Fruit fly (Drosophila melanogaster): Measurements from ENCODE around the gene Graf.
A peak's percentile ranks its signal among the peaks of the same experiment; 100 is the strongest.

Graf gene

dm6 chrX:15760447-15761297 lies at the start of gene Graf, which contains the start of gene mRpL3:
Graf (minus strand) TSS chrX:15760733.
mRpL3 (plus strand) TSS chrX:15761248.
- TF ChIP-seq prd (optimal IDR thresholded peaks at IDR 0.05) (no peak), prd (GFP tag; IDR thresholded peaks at IDR 0.05) (no peak), CG2116 (GFP tag; optimal IDR thresholded peaks at IDR 0.05) (peak; percentile 47), Antp (GFP tag; optimal IDR thresholded peaks at IDR 0.05) (no peak), CG3726 (GFP tag; IDR thresholded peaks at IDR 0.05) (no peak), CG15601 (tag; optimal IDR thresholded peaks at IDR 0.05) (no peak), E2f2 (GFP tag; IDR thresholded peaks at IDR 0.05) (no peak), eve (GFP tag; optimal IDR thresholded peaks at IDR 0.05) (no peak), klu (GFP tag; IDR thresholded peaks at IDR 0.05) (no peak), CHES-1-like (GFP tag; optimal IDR thresholded peaks at IDR 0.05) (peak; percentile 20), CG8924 (tag; optimal IDR thresholded peaks at IDR 0.05) (peak; percentile 30), Dref (GFP tag; IDR thresholded peaks at IDR 0.05) (peak; percentile 93), disco-r (GFP tag; optimal IDR thresholded peaks at IDR 0.05) (no peak), Eip74EF (GFP tag; optimal IDR thresholded peaks at IDR 0.05) (no peak), jigr1 (GFP tag; IDR thresholded peaks at IDR 0.05) (no peak), CG15479 (GFP tag; optimal IDR thresholded peaks at IDR 0.05) (no peak), ewg (GFP tag; optimal IDR thresholded peaks at IDR 0.05) (no peak), crol (GFP tag; IDR thresholded peaks at IDR 0.05) (no peak), CG2129 (GFP tag; IDR thresholded peaks at IDR 0.05; ENCODE audit: partially characterized antibody) (peak; percentile 81), Hsf (GFP tag; optimal IDR thresholded peaks at IDR 0.05) (peak; percentile 20), CG8089 (GFP tag; optimal IDR thresholded peaks at IDR 0.05) (no peak), shn (GFP tag; optimal IDR thresholded peaks at IDR 0.05) (no peak), hkb (optimal IDR thresholded peaks at IDR 0.05) (no peak), hkb (GFP tag; IDR thresholded peaks at IDR 0.05) (no peak), Trl (optimal IDR thresholded peaks at IDR 0.05) (no peak), Trl (GFP tag; optimal IDR thresholded peaks at IDR 0.05) (no peak), sens-2 (GFP tag; IDR thresholded peaks at IDR 0.05) (no peak), pan (optimal IDR thresholded peaks at IDR 0.05) (no peak), pan (GFP tag; optimal IDR thresholded peaks at IDR 0.05 in 1 of 2, IDR thresholded peaks at IDR 0.05 in 1 of 2) (no peak), dimm (GFP tag; IDR thresholded peaks at IDR 0.05) (no peak), hth (optimal IDR thresholded peaks at IDR 0.05) (no peak), Med (GFP tag) (peak; percentile 48), CG17328 (GFP tag; IDR thresholded peaks at IDR 0.05) (no peak), HLH4C (GFP tag; IDR thresholded peaks at IDR 0.05; ENCODE audit: partially characterized antibody) (peak; percentile 91), grau (tag; optimal IDR thresholded peaks at IDR 0.05) (no peak), emc (GFP tag; optimal IDR thresholded peaks at IDR 0.05) (no peak), p53 (GFP tag; optimal IDR thresholded peaks at IDR 0.05) (no peak), phol (tag; optimal IDR thresholded peaks at IDR 0.05) (peak; percentile 12), exex (tag; optimal IDR thresholded peaks at IDR 0.05) (peak; percentile 8), da (GFP tag; optimal IDR thresholded peaks at IDR 0.05) (no peak), salm (tag; optimal IDR thresholded peaks at IDR 0.05) (no peak), CoRest (tag; optimal IDR thresholded peaks at IDR 0.05) (no peak), CG6689 (GFP tag; IDR thresholded peaks at IDR 0.05) (no peak), CG11723 (GFP tag; optimal IDR thresholded peaks at IDR 0.05) (no peak), CG3838 (GFP tag; optimal IDR thresholded peaks at IDR 0.05) (no peak), croc (GFP tag; conservative IDR thresholded peaks at IDR 0.05) (no peak), CG34224 (GFP tag; IDR thresholded peaks at IDR 0.05; ENCODE audit: partially characterized antibody) (peak; percentile 87), MESR4 (GFP tag; optimal IDR thresholded peaks at IDR 0.05) (peak; percentile 45), CG7928 (GFP tag; optimal IDR thresholded peaks at IDR 0.05) (no peak), CG10654 (GFP tag; optimal IDR thresholded peaks at IDR 0.05) (no peak), esg (GFP tag; conservative IDR thresholded peaks at IDR 0.05) (no peak), CG4328 (GFP tag; optimal IDR thresholded peaks at IDR 0.05) (no peak)
